Worm (Caenorhabditis elegans) whole organism, L1 larva: Measurements from ENCODE around the gene rps-1.

ENCODE experiments used
- C16A3.4 ChIP-seq: fragments of 150-350 bp; optimal IDR thresholded peaks from 2 replicates; lab custom pipeline; 2014; ENCODE audit warnings: missing biosample characterization, missing genetic modification characterization
- aha-1 ChIP-seq: fragments of 150-350 bp; optimal IDR thresholded peaks from 2 replicates; lab custom pipeline; 2014; ENCODE audit warnings: missing biosample characterization, missing genetic modification characterization
- alr-1 ChIP-seq: fragments of 200-800 bp; sonication (Bioruptor generic); optimal IDR thresholded peaks from 2 replicates; lab custom pipeline; 2018; ENCODE audit warnings: borderline replicate concordance, mild to moderate bottlenecking, missing genetic modification characterization, missing compliant biosample characterization
- aly-2 ChIP-seq: fragments of 150-350 bp; optimal IDR thresholded peaks from 2 replicates; lab custom pipeline; 2014; ENCODE audit warnings: missing biosample characterization, missing genetic modification characterization
- ama-1 ChIP-seq: fragments of 150-350 bp; optimal IDR thresholded peaks from 2 replicates; lab custom pipeline; 2014
- ceh-8 ChIP-seq: fragments of 200-800 bp; sonication (Bioruptor generic); optimal IDR thresholded peaks from 2 replicates; lab custom pipeline; 2018; ENCODE audit warnings: mild to moderate bottlenecking, missing genetic modification characterization, moderate library complexity, missing compliant biosample characterization
- ceh-82 ChIP-seq, 3 experiments: fragments of 150-350 bp in 1 of 3; sonication (generic microtip) in 2 of 3; optimal IDR thresholded peaks; 2 replicates each; lab custom pipeline; 2014 to 2017; ENCODE audit warnings: missing biosample characterization in 3 of 3, missing genetic modification characterization in 3 of 3
- ceh-88 ChIP-seq: fragments of 200-800 bp; sonication (Bioruptor generic); IDR thresholded peaks from 2 replicates; pipeline ENCODE4 v1.3.6; 2022; ENCODE audit warnings: missing genetic modification characterization, missing compliant biosample characterization
- ces-1 ChIP-seq: fragments of 150-350 bp; optimal IDR thresholded peaks from 2 replicates; lab custom pipeline; 2014; ENCODE audit warnings: missing biosample characterization, missing genetic modification reagents, missing genetic modification characterization
- dsc-1 ChIP-seq: sonication (generic microtip); optimal IDR thresholded peaks from 2 replicates; lab custom pipeline; 2016; ENCODE audit warnings: mild to moderate bottlenecking, missing genetic modification characterization, missing compliant biosample characterization
- elt-2 ChIP-seq: sonication (generic microtip); optimal IDR thresholded peaks from 2 replicates; lab custom pipeline; 2016; ENCODE audit warnings: missing genetic modification characterization, mild to moderate bottlenecking, inconsistent platforms, missing compliant biosample characterization, missing genetic modification reagents
- ets-5 ChIP-seq: fragments of 200-800 bp; sonication (Bioruptor generic); IDR thresholded peaks from 2 replicates; pipeline ENCODE4 v1.3.6; 2022; ENCODE audit warnings: missing genetic modification characterization, missing compliant biosample characterization
- fkh-10 ChIP-seq: sonication (generic microtip); optimal IDR thresholded peaks from 2 replicates; lab custom pipeline; 2017; ENCODE audit warnings: missing biosample characterization, missing genetic modification reagents, missing genetic modification characterization
- grh-1 ChIP-seq: fragments of 200-800 bp; sonication (Bioruptor generic); IDR thresholded peaks from 2 replicates; pipeline ENCODE4 v1.3.6; 2022; ENCODE audit warnings: missing genetic modification reagents, missing genetic modification characterization, missing compliant biosample characterization
- hpl-2 ChIP-seq: fragments of 150-350 bp; optimal IDR thresholded peaks from 2 replicates; lab custom pipeline; 2014; ENCODE audit warnings: missing biosample characterization, missing genetic modification reagents, missing genetic modification characterization
- irx-1 ChIP-seq: sonication (generic microtip); optimal IDR thresholded peaks from 2 replicates; lab custom pipeline; 2016; ENCODE audit warnings: missing genetic modification characterization, missing compliant biosample characterization
- jun-1 ChIP-seq: fragments of 150-350 bp; optimal IDR thresholded peaks from 2 replicates; lab custom pipeline; 2014; ENCODE audit warnings: missing biosample characterization, missing genetic modification reagents, missing genetic modification characterization
- lin-14 ChIP-seq: fragments of 200-800 bp; sonication (Bioruptor generic); optimal IDR thresholded peaks from 2 replicates; lab custom pipeline; 2018; ENCODE audit warnings: mild to moderate bottlenecking, missing genetic modification characterization, moderate library complexity, missing compliant biosample characterization
- lin-35 ChIP-seq, 2 experiments: fragments of 150-350 bp; optimal IDR thresholded peaks; 2 replicates each; lab custom pipeline; 2014; ENCODE audit warnings: missing biosample characterization in 2 of 2, missing genetic modification characterization in 2 of 2, missing genetic modification reagents in 2 of 2
- lir-3 ChIP-seq: sonication (generic microtip); optimal IDR thresholded peaks from 2 replicates; lab custom pipeline; 2016; ENCODE audit warnings: mild to moderate bottlenecking, missing genetic modification characterization, moderate library complexity, missing compliant biosample characterization; ENCODE audit not compliant: poor library complexity
- lsy-2 ChIP-seq, 2 experiments: fragments of 150-350 bp; optimal IDR thresholded peaks; 2 replicates each; lab custom pipeline; 2014; ENCODE audit warnings: missing biosample characterization in 2 of 2, missing genetic modification characterization in 2 of 2
- mdl-1 ChIP-seq, 2 experiments: fragments of 150-350 bp; optimal IDR thresholded peaks; 2 replicates each; lab custom pipeline; 2014 to 2017; ENCODE audit warnings: missing biosample characterization in 2 of 2, missing genetic modification characterization in 2 of 2, inconsistent platforms in 1 of 2
- mep-1 ChIP-seq: fragments of 150-350 bp; optimal IDR thresholded peaks from 2 replicates; lab custom pipeline; 2014; ENCODE audit warnings: missing biosample characterization, missing genetic modification characterization
- nhr-11 ChIP-seq: fragments of 150-350 bp; optimal IDR thresholded peaks from 2 replicates; lab custom pipeline; 2014; ENCODE audit warnings: missing biosample characterization, missing genetic modification characterization
- nhr-19 ChIP-seq: fragments of 200-800 bp; sonication (Bioruptor generic); conservative IDR thresholded peaks from 2 replicates; pipeline ENCODE4 v1.3.6; 2022; ENCODE audit warnings: missing genetic modification characterization, missing compliant biosample characterization
- nhr-20 ChIP-seq: sonication (generic microtip); optimal IDR thresholded peaks from 2 replicates; lab custom pipeline; 2016; ENCODE audit warnings: mild to moderate bottlenecking, missing genetic modification characterization, missing compliant biosample characterization
- nhr-28 ChIP-seq: fragments of 150-350 bp; optimal IDR thresholded peaks from 2 replicates; lab custom pipeline; 2014; ENCODE audit warnings: missing biosample characterization, missing genetic modification characterization
- nhr-71 ChIP-seq: sonication (generic microtip); optimal IDR thresholded peaks from 2 replicates; lab custom pipeline; 2016; ENCODE audit warnings: mild to moderate bottlenecking, missing genetic modification characterization, moderate library complexity, missing compliant biosample characterization
- nhr-76 ChIP-seq: sonication (generic microtip); optimal IDR thresholded peaks from 2 replicates; lab custom pipeline; 2017; ENCODE audit warnings: missing biosample characterization, missing genetic modification characterization
- nhr-84 ChIP-seq: sonication (generic microtip); optimal IDR thresholded peaks from 2 replicates; lab custom pipeline; 2017; ENCODE audit warnings: missing biosample characterization, missing genetic modification characterization
- nhr-85 ChIP-seq: sonication (generic microtip); peaks from one replicate; lab custom pipeline; 2016; ENCODE audit warnings: missing genetic modification characterization, inconsistent platforms, missing compliant biosample characterization
- nhr-90 ChIP-seq: sonication (generic microtip); optimal IDR thresholded peaks from 2 replicates; lab custom pipeline; 2016; ENCODE audit warnings: mild to moderate bottlenecking, missing genetic modification characterization, missing compliant biosample characterization; ENCODE audit not compliant: poor library complexity
- pax-3 ChIP-seq: fragments of 200-800 bp; sonication (Bioruptor generic); optimal IDR thresholded peaks from 2 replicates; lab custom pipeline; 2018; ENCODE audit warnings: mild to moderate bottlenecking, missing genetic modification characterization, moderate library complexity, missing compliant biosample characterization
- pqm-1 ChIP-seq: sonication (generic microtip); optimal IDR thresholded peaks from 3 replicates; lab custom pipeline; 2017; ENCODE audit warnings: missing biosample characterization, missing genetic modification characterization
- rnt-1 ChIP-seq: sonication (generic microtip); optimal IDR thresholded peaks from 2 replicates; lab custom pipeline; 2016; ENCODE audit warnings: mild to moderate bottlenecking, missing genetic modification characterization, moderate library complexity, missing compliant biosample characterization
- snpc-4 ChIP-seq: fragments of 150-350 bp; optimal IDR thresholded peaks from 2 replicates; lab custom pipeline; 2014; ENCODE audit warnings: missing biosample characterization, missing genetic modification characterization
- sup-37 ChIP-seq: fragments of 200-800 bp; sonication (Bioruptor generic); optimal IDR thresholded peaks from 2 replicates; lab custom pipeline; 2018; ENCODE audit warnings: mild to moderate bottlenecking, missing genetic modification characterization, missing compliant biosample characterization
- swsn-7 ChIP-seq: sonication (generic microtip); optimal IDR thresholded peaks from 2 replicates; lab custom pipeline; 2016; ENCODE audit warnings: missing genetic modification characterization, missing compliant biosample characterization
- tbx-2 ChIP-seq: sonication (generic microtip); optimal IDR thresholded peaks from 2 replicates; lab custom pipeline; 2016; ENCODE audit warnings: missing genetic modification characterization, missing compliant biosample characterization
- tlp-1 ChIP-seq: fragments of 150-350 bp; optimal IDR thresholded peaks from 2 replicates; lab custom pipeline; 2014; ENCODE audit warnings: missing biosample characterization, missing genetic modification characterization
- unc-130 ChIP-seq: fragments of 150-350 bp; optimal IDR thresholded peaks from 2 replicates; lab custom pipeline; 2017; ENCODE audit warnings: missing biosample characterization, missing genetic modification characterization, inconsistent platforms
- unc-62 ChIP-seq: fragments of 150-350 bp; optimal IDR thresholded peaks from 2 replicates; lab custom pipeline; 2014; ENCODE audit warnings: missing biosample characterization, missing genetic modification reagents, missing genetic modification characterization
- unc-86 ChIP-seq: sonication (generic microtip); optimal IDR thresholded peaks from 2 replicates; lab custom pipeline; 2016; ENCODE audit warnings: missing genetic modification characterization, missing compliant biosample characterization
- unc-98 ChIP-seq: fragments of 200-800 bp; sonication (Bioruptor generic); IDR thresholded peaks from 2 replicates; pipeline ENCODE4 v1.3.6; 2022; ENCODE audit warnings: missing genetic modification characterization, missing compliant biosample characterization
- xbp-1 ChIP-seq: sonication (generic microtip); optimal IDR thresholded peaks from 2 replicates; lab custom pipeline; 2016; ENCODE audit warnings: missing genetic modification characterization, missing compliant biosample characterization
- zag-1 ChIP-seq: fragments of 150-350 bp; optimal IDR thresholded peaks from 2 replicates; lab custom pipeline; 2014; ENCODE audit warnings: missing biosample characterization, missing genetic modification characterization
- ztf-4 ChIP-seq: fragments of 150-350 bp; optimal IDR thresholded peaks from 2 replicates; lab custom pipeline; 2014; ENCODE audit warnings: missing biosample characterization, missing genetic modification characterization

rps-1 gene

DNA sequence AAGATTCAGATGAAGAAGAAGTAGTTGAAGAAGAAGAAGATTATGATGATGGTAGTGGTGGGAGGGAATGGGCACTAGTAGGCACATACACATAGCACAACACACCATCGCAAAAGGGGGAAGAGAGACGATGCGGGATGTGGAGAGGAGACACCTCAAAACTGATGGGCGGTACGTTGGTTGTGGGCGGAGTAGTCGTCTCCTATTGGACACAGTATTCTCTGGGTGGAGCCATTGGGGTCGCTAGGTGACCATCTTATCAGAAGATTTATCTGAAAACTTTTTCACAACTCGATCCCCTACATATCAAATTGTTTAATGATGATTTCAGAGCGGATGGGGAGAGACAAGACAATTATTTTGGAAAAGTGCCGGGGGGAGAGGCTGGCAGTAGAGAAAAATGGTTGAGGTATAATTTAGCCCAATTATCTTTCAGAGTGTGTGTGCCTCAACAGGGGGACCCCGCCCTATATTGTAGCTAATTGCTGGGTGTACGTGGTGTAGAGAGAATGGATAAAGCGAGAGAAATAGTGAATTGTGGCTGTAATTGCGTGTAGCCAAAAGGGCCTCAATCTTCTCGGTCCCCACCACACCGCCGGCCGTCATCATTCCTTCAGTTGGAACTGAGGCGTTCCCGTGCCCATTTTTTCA lies 24.8 kb upstream of the rps-1 start:
- TF ChIP-seq C16A3.4 = no peak
- TF ChIP-seq ces-1 (GFP tag; lab: Kevin White, UChicago) = no peak
- TF ChIP-seq nhr-28 (tag; lab: Kevin White, UChicago) = no peak
- TF ChIP-seq nhr-84 (tag; lab: Kevin White, UChicago) = no peak
- no peak for TF ChIP-seq unc-86 (tag; lab: Kevin White, UChicago)
- no peak for TF ChIP-seq jun-1 (tag; lab: Kevin White, UChicago)
- no peak for TF ChIP-seq nhr-19 (GFP tag; lab: Robert Waterston, UW)
- TF ChIP-seq ztf-4 (tag; lab: Kevin White, UChicago) = no peak
- no peak for TF ChIP-seq hpl-2 (GFP tag; lab: Kevin White, UChicago)
- no peak for TF ChIP-seq aha-1 (tag; lab: Kevin White, UChicago)
- TF ChIP-seq pax-3 (tag; lab: Kevin White, UChicago) = peak; percentile 1
- TF ChIP-seq lin-14 (GFP tag; lab: Kevin White, UChicago) = peak; percentile 42
- TF ChIP-seq mep-1 (tag; lab: Kevin White, UChicago) = no peak
- TF ChIP-seq pqm-1 (tag; lab: Kevin White, UChicago) = no peak
- TF ChIP-seq lsy-2 (tag; optimal IDR thresholded peaks at IDR 0.05; lab: Kevin White, UChicago) = peak in 1 of 2 experiments; percentile 12
- no peak for TF ChIP-seq unc-130 (tag; lab: Kevin White, UChicago)
- TF ChIP-seq aly-2 (tag; lab: Kevin White, UChicago) = no peak
- TF ChIP-seq swsn-7 = no peak

DNA sequence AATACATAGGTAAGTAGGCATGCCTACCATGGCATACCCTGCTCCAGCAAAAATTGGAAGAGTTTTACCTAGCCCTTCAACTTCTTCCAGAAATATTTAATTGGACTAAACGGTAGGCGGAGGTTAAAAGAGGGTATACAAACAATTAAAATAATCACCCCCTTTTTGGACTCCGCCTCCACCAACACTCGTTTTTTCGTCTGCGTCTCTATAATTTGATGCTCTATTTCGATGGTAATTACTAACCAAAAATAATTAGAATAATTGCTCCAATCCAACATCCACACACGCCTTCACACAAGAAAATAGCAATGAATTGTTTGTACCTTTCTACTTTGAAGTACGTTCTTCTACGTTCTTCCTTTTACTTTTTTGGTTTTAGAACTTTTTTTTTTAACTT lies 23.0 kb upstream of the rps-1 start:
- TF ChIP-seq nhr-85 (peak; percentile 76), ama-1 (no peak), alr-1 (no peak), nhr-20 (tag; lab: Kevin White, UChicago) (no peak), unc-98 (GFP tag; lab: Robert Waterston, UW) (no peak), sup-37 (no peak), nhr-11 (tag; lab: Kevin White, UChicago) (no peak), nhr-90 (no peak), C16A3.4 (no peak), jun-1 (tag; lab: Kevin White, UChicago) (no peak), ceh-8 (GFP tag; lab: Kevin White, UChicago) (peak; percentile 8), ceh-82 (tag; optimal IDR thresholded peaks at IDR 0.05; lab: Kevin White, UChicago) (peak in 1 of 3 experiments; percentile 5), nhr-76 (tag; lab: Kevin White, UChicago) (no peak), ztf-4 (tag; lab: Kevin White, UChicago) (no peak), swsn-7 (no peak), pax-3 (tag; lab: Kevin White, UChicago) (no peak), ceh-88 (no peak), elt-2 (tag; lab: Kevin White, UChicago) (no peak), mdl-1 (tag; optimal IDR thresholded peaks at IDR 0.05; lab: Kevin White, UChicago) (no peak), dsc-1 (tag; lab: Kevin White, UChicago) (no peak), unc-130 (tag; lab: Kevin White, UChicago) (no peak), irx-1 (tag; lab: Kevin White, UChicago) (no peak), lir-3 (tag; lab: Kevin White, UChicago) (no peak), fkh-10 (GFP tag; lab: Kevin White, UChicago) (no peak), lin-35 (GFP tag; optimal IDR thresholded peaks at IDR 0.05; lab: Kevin White, UChicago) (no peak), rnt-1 (tag; lab: Kevin White, UChicago) (no peak), ets-5 (GFP tag; lab: Robert Waterston, UW) (no peak), grh-1 (peak; percentile 26; the same call in 1 of the 2 replicates), nhr-71 (no peak), lsy-2 (tag; optimal IDR thresholded peaks at IDR 0.05; lab: Kevin White, UChicago) (peak in 1 of 2 experiments; percentile 31), unc-62 (GFP tag; lab: Kevin White, UChicago) (no peak), lin-14 (GFP tag; lab: Kevin White, UChicago) (peak; percentile 47), tlp-1 (no peak), xbp-1 (no peak), tbx-2 (no peak), zag-1 (tag; lab: Kevin White, UChicago) (no peak), snpc-4 (tag; lab: Kevin White, UChicago) (no peak), nhr-19 (GFP tag; lab: Robert Waterston, UW) (no peak)
